Worm (Caenorhabditis elegans): ENCODE data around the gene trpp-12.

The trpp-12 gene

ce11 chrX:2386922-2387566 is 22.4 kb upstream of the trpp-12 start:
- 0 out of 2 replicates have a peak, but pooled peaks have one; percentile 15 for TF ChIP-seq nfyb-1 (GFP tag; IDR thresholded peaks at IDR 0.05)
- TF ChIP-seq dpl-1 (GFP tag; optimal IDR thresholded peaks at IDR 0.05) = no peak
- TF ChIP-seq F57C9.4 (tag; optimal IDR thresholded peaks at IDR 0.05) = no peak
- no peak for TF ChIP-seq nhr-80 (tag; optimal IDR thresholded peaks at IDR 0.05)
- TF ChIP-seq attf-5 (GFP tag; optimal IDR thresholded peaks at IDR 0.05) = no peak
- TF ChIP-seq D2030.7 (GFP tag; IDR thresholded peaks at IDR 0.05) = no peak

ce11 chrX:2394983-2395382 is 14.5 kb upstream of the trpp-12 start, which contains the start of gene C43H6.6:
TSS of gene C43H6.6 (plus strand) at chrX:2395283.
- no peak for TF ChIP-seq fkh-3 (tag; optimal IDR thresholded peaks at IDR 0.05)
- TF ChIP-seq attf-5 (GFP tag; optimal IDR thresholded peaks at IDR 0.05) = no peak
- no peak for TF ChIP-seq pha-4 (tag; optimal IDR thresholded peaks at IDR 0.05)
- TF ChIP-seq ztf-6 (GFP tag; IDR thresholded peaks at IDR 0.05) = no peak
- no peak for TF ChIP-seq hrde-1 (tag; optimal IDR thresholded peaks at IDR 0.05; ENCODE audit: borderline replicate concordance)
- TF ChIP-seq die-1 (tag; optimal IDR thresholded peaks at IDR 0.05) = no peak

ce11 chrX:2401883-2402282 is 7.6 kb upstream of the trpp-12 start, which contains the start of gene dhhc-9:
TSS of gene dhhc-9 (minus strand) at chrX:2402036.
- no peak for TF ChIP-seq lsy-27 (tag; optimal IDR thresholded peaks at IDR 0.05; ENCODE audit: borderline replicate concordance, insufficient read depth)
- no peak for TF ChIP-seq tlf-1 (GFP tag; optimal IDR thresholded peaks at IDR 0.05)
- TF ChIP-seq mes-4 (tag; optimal IDR thresholded peaks at IDR 0.05) = no peak
- no peak for TF ChIP-seq attf-3 (GFP tag; conservative IDR thresholded peaks at IDR 0.05)
- no peak for TF ChIP-seq attf-6 (GFP tag; IDR thresholded peaks at IDR 0.05)
- TF ChIP-seq ets-4 (GFP tag; optimal IDR thresholded peaks at IDR 0.05) = no peak
- TF ChIP-seq aptf-2 (GFP tag; conservative IDR thresholded peaks at IDR 0.05) = no peak
- TF ChIP-seq T07F8.4 (tag; optimal IDR thresholded peaks at IDR 0.05) = no peak
- TF ChIP-seq let-607 (tag; optimal IDR thresholded peaks at IDR 0.05) = no peak
- no peak for TF ChIP-seq B0019.2 (GFP tag; conservative IDR thresholded peaks at IDR 0.05)
- no peak for TF ChIP-seq nhr-90 (tag; optimal IDR thresholded peaks at IDR 0.05)
- TF ChIP-seq chd-7 (tag; optimal IDR thresholded peaks at IDR 0.05) = no peak
- TF ChIP-seq lag-1 (GFP tag; IDR thresholded peaks at IDR 0.05) = no peak
- no peak for TF ChIP-seq F10E7.11 (tag; optimal IDR thresholded peaks at IDR 0.05)
- no peak for TF ChIP-seq unc-130 (GFP tag; optimal IDR thresholded peaks at IDR 0.05)
- TF ChIP-seq Y53G8AR.9 (GFP tag; conservative IDR thresholded peaks at IDR 0.05) = no peak
- TF ChIP-seq C17E4.6 (GFP tag; IDR thresholded peaks at IDR 0.05) = no peak
- TF ChIP-seq nfya-1 (tag; optimal IDR thresholded peaks at IDR 0.05; ENCODE audit: borderline replicate concordance, insufficient read depth) = no peak
- TF ChIP-seq dpff-1 (tag; optimal IDR thresholded peaks at IDR 0.05) = no peak
- peak; percentile 33 for TF ChIP-seq ZK185.1 (tag; optimal IDR thresholded peaks at IDR 0.05; ENCODE audit: poor library complexity, severe bottlenecking)
- no peak for TF ChIP-seq cebp-1 (GFP tag; IDR thresholded peaks at IDR 0.05)
- TF ChIP-seq cebp-1 (tag; optimal IDR thresholded peaks at IDR 0.05) = no peak
- TF ChIP-seq atf-7 (tag; optimal IDR thresholded peaks at IDR 0.05) = no peak
- TF ChIP-seq gei-17 (GFP tag; optimal IDR thresholded peaks at IDR 0.05) = peak; percentile 52
- no peak for TF ChIP-seq mcd-1 (GFP tag; IDR thresholded peaks at IDR 0.05)
- no peak for TF ChIP-seq mel-28 (tag; optimal IDR thresholded peaks at IDR 0.05; ENCODE audit: borderline replicate concordance)
- no peak for TF ChIP-seq nhr-179 (tag; optimal IDR thresholded peaks at IDR 0.05)
- no peak for TF ChIP-seq B0336.3 (GFP tag; IDR thresholded peaks at IDR 0.05)
- TF ChIP-seq egl-44 (GFP tag; IDR thresholded peaks at IDR 0.05) = 0 out of 2 replicates have a peak, but pooled peaks have one; percentile 35
- TF ChIP-seq snpc-3.4 (tag; optimal IDR thresholded peaks at IDR 0.05) = no peak
- TF ChIP-seq ccch-3 (GFP tag; optimal IDR thresholded peaks at IDR 0.05) = no peak
- no peak for TF ChIP-seq sptf-2 (GFP tag; optimal IDR thresholded peaks at IDR 0.05)
- no peak for TF ChIP-seq zim-3 (tag; optimal IDR thresholded peaks at IDR 0.05)
- no peak for TF ChIP-seq F33H1.4 (GFP tag; IDR thresholded peaks at IDR 0.05)
